Worm (Caenorhabditis elegans) whole organism, mixed stage, embryonic: Measurements from ENCODE around the gene Y55F3AM.11.

Experiments used
- ces-1 ChIP-seq: fragments of 150-350 bp; optimal IDR thresholded peaks from 2 replicates; lab custom pipeline; 2014; ENCODE audit warnings: missing biosample characterization, missing genetic modification reagents, missing genetic modification characterization
- ham-2 ChIP-seq: fragments of 200-800 bp; sonication (Bioruptor generic); optimal IDR thresholded peaks from 2 replicates; lab custom pipeline; 2018; ENCODE audit warnings: mild to moderate bottlenecking, missing genetic modification characterization, missing compliant biosample characterization
- lin-32 ChIP-seq: fragments of 200-800 bp; sonication (Bioruptor generic); optimal IDR thresholded peaks from 2 replicates; lab custom pipeline; 2018; ENCODE audit warnings: mild to moderate bottlenecking, missing genetic modification characterization, missing compliant biosample characterization
- mep-1 ChIP-seq: fragments of 150-350 bp; optimal IDR thresholded peaks from 2 replicates; lab custom pipeline; 2017; ENCODE audit warnings: missing biosample characterization, missing genetic modification reagents, missing genetic modification characterization, inconsistent platforms
- mls-2 ChIP-seq: sonication (generic microtip); optimal IDR thresholded peaks from 2 replicates; lab custom pipeline; 2016; ENCODE audit warnings: mild to moderate bottlenecking, missing genetic modification characterization, moderate library complexity, missing compliant biosample characterization
- nhr-237 ChIP-seq: fragments of 150-350 bp; optimal IDR thresholded peaks from 2 replicates; lab custom pipeline; 2014; ENCODE audit warnings: missing biosample characterization, missing genetic modification characterization
- nhr-28 ChIP-seq: fragments of 150-350 bp; optimal IDR thresholded peaks from 2 replicates; lab custom pipeline; 2014; ENCODE audit warnings: missing biosample characterization, missing genetic modification characterization
- snpc-4 ChIP-seq: fragments of 150-350 bp; optimal IDR thresholded peaks from 2 replicates; lab custom pipeline; 2014; ENCODE audit warnings: missing biosample characterization, missing genetic modification characterization
- unc-62 ChIP-seq: fragments of 150-350 bp; optimal IDR thresholded peaks from 2 replicates; lab custom pipeline; 2014; ENCODE audit warnings: missing biosample characterization, missing genetic modification reagents, missing genetic modification characterization

ce11 chrIV:1058504-1058903 lies 14.3 kb upstream of the Y55F3AM.11 start:
- TF ChIP-seq snpc-4 (tag; lab: Kevin White, UChicago) (no peak), lin-32 (GFP tag; lab: Kevin White, UChicago) (no peak), nhr-237 (tag; lab: Kevin White, UChicago) (no peak), mep-1 (tag; lab: Kevin White, UChicago) (no peak), mls-2 (no peak), ham-2 (GFP tag; lab: Kevin White, UChicago) (no peak), ces-1 (GFP tag; lab: Kevin White, UChicago) (no peak), nhr-28 (tag; lab: Kevin White, UChicago) (no peak), unc-62 (GFP tag; lab: Kevin White, UChicago) (no peak)
